Worm (Caenorhabditis elegans) whole organism, L2 larva: ENCODE data around the gene srh-85.

Experiments used
- ama-1 ChIP-seq: fragments of 150-350 bp; optimal IDR thresholded peaks from 2 replicates; lab custom pipeline; 2018; ENCODE audit warnings: inconsistent platforms
- egl-27 ChIP-seq: sonication (generic microtip); optimal IDR thresholded peaks from 3 replicates; lab custom pipeline; 2017; ENCODE audit warnings: missing biosample characterization, missing genetic modification reagents, missing genetic modification characterization
- nhr-10 ChIP-seq: sonication (generic microtip); optimal IDR thresholded peaks from 2 replicates; lab custom pipeline; 2017; ENCODE audit warnings: missing biosample characterization, missing genetic modification characterization

- TF ChIP-seq ama-1 (lab: Kevin White, UChicago): no peak
- no peak for TF ChIP-seq egl-27 (tag; lab: Kevin White, UChicago)
- no peak for TF ChIP-seq nhr-10 (tag; lab: Kevin White, UChicago)
These were observed 7.3 kb downstream of the srh-85 start, which contains the start of gene srw-118 for ce11 chrV:2979978-2980377.
